Worm (Caenorhabditis elegans) whole organism, mixed stage, embryonic: ENCODE data around the gene F20D6.2.

Source experiments
- mls-2 ChIP-seq: sonication (generic microtip); optimal IDR thresholded peaks from 2 replicates; lab custom pipeline; 2016; ENCODE audit warnings: mild to moderate bottlenecking, missing genetic modification characterization, moderate library complexity, missing compliant biosample characterization
- nhr-12 ChIP-seq: fragments of 150-350 bp; optimal IDR thresholded peaks from 2 replicates; lab custom pipeline; 2014; ENCODE audit warnings: missing biosample characterization, missing genetic modification characterization
- nhr-76 ChIP-seq: sonication (generic microtip); optimal IDR thresholded peaks from 2 replicates; lab custom pipeline; 2017; ENCODE audit warnings: missing biosample characterization, missing genetic modification characterization
- snpc-4 ChIP-seq: fragments of 150-350 bp; optimal IDR thresholded peaks from 2 replicates; lab custom pipeline; 2014; ENCODE audit warnings: missing biosample characterization, missing genetic modification characterization

- TF ChIP-seq nhr-12 (tag; lab: Kevin White, UChicago) (no peak), snpc-4 (tag; lab: Kevin White, UChicago) (no peak), nhr-76 (no peak), mls-2 (tag; lab: Kevin White, UChicago) (no peak)
Measured at ce11 chrV:8212816-8213215, 27.0 kb downstream of the F20D6.2 start.
